Fruit fly (Drosophila melanogaster) S2 (cell line): ENCODE data around the gene CG13038.

Experiments
- CG8478 ChIP-seq: fragments of >200 bp; optimal IDR thresholded peaks from 2 replicates; lab custom pipeline; 2018
- CTCF ChIP-seq, 2 experiments: fragments of >200 bp; optimal IDR thresholded peaks; 2 replicates each; lab custom pipeline; 2018

DNA sequence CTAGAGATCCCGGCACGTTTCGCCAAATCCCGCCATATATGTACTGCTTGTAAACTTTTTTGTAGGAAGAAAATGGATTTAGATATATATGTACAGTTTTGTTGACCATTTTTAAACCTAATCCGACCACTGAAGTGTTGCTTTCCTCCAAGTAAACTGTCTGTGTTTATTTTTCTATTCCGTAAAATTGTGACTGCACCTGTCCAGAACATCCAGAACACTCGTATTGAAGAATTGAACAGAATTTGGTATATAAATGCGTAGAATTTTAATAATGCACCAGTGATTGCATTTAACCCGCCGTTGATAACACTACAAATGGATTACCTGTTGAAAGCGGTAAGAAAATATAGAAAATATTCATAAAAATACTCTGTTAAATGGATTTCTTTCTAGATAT, 23.7 kb downstream of the CG13038 start, which contains the start of gene CG43249:
- no peak for TF ChIP-seq CG8478 (lab: Kevin White, UChicago)
- TF ChIP-seq CTCF (optimal IDR thresholded peaks at IDR 0.05; lab: Kevin White, UChicago), result no peak
